Fruit fly (Drosophila melanogaster): Measurements from ENCODE around the gene Aldh.

- TF ChIP-seq CG8478 (optimal IDR thresholded peaks at IDR 0.05): no peak
- TF ChIP-seq usp (GFP tag; optimal IDR thresholded peaks at IDR 0.05): no peak
- TF ChIP-seq EcR (GFP tag; optimal IDR thresholded peaks at IDR 0.05): no peak
- TF ChIP-seq pan (optimal IDR thresholded peaks at IDR 0.05): no peak
Observed at dm6 chr2L:9420660-9421059, 33.5 kb downstream of the Aldh start.
